Worm (Caenorhabditis elegans) whole organism, L4/young adult: ENCODE results near the gene epg-6.

Experiments
- W03F9.2 ChIP-seq: fragments of 150-350 bp; optimal IDR thresholded peaks from 2 replicates; lab custom pipeline; 2014; ENCODE audit warnings: missing biosample characterization, missing genetic modification characterization
- dao-5 ChIP-seq: sonication (generic microtip); optimal IDR thresholded peaks from 2 replicates; lab custom pipeline; 2016; ENCODE audit warnings: missing genotype, missing genetic modification characterization, moderate library complexity, missing compliant biosample characterization
- him-1 ChIP-seq: sonication (generic microtip); optimal IDR thresholded peaks from 2 replicates; lab custom pipeline; 2016; ENCODE audit warnings: missing genotype, missing genetic modification reagents, missing genetic modification characterization, missing compliant biosample characterization

DNA sequence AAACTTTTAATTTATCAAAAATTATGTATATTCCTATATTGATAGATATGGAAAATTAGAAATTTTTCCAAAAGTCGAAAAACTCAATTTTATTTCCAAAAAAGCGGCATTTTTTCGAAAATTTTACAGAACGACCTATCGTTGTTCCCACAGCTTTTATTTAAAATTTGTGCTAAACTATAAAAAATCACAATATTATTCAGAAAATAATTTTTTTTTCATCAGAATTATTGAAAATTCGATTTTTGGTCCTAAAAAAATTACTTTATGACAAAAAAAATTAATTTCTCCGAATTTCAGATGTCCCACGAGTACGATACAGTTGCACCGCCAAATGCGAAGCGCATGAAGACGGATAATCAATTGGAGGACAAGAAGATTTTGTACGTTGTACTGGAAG, 49.2 kb upstream of the epg-6 start, which contains the start of gene emg-1:
- no peak for TF ChIP-seq W03F9.2 (tag; lab: Kevin White, UChicago)
- no peak for TF ChIP-seq dao-5 (tag; lab: Kevin White, UChicago)
- TF ChIP-seq him-1 (tag; lab: Kevin White, UChicago), result no peak
